Fruit fly (Drosophila melanogaster): Measurements from ENCODE around the gene jvl.

dm6 chr3R:14763487-14763886 lies 22.1 kb downstream of the jvl start:
- TF ChIP-seq CTCF (optimal IDR thresholded peaks at IDR 0.05) (no peak), CG8478 (optimal IDR thresholded peaks at IDR 0.05) (no peak)

Measured in S2 (cell line).